Fruit fly (Drosophila melanogaster) whole organism, prepupa: ENCODE measurements around the gene CG42238.
A peak's percentile ranks its signal among the peaks of the same experiment; 100 is the strongest.

Experiments used
- CG11902 ChIP-seq: fragments of 200-800 bp; sonication (Bioruptor generic); optimal IDR thresholded peaks from 3 replicates; lab custom pipeline; 2016; ENCODE audit warnings: missing biosample characterization, missing genetic modification characterization
- CG3032 ChIP-seq: fragments of 200-800 bp; optimal IDR thresholded peaks from 2 replicates; lab custom pipeline; 2019; ENCODE audit warnings: missing biosample characterization, mild to moderate bottlenecking, missing genetic modification characterization, moderate library complexity
- CG6808 ChIP-seq: fragments of 200-800 bp; sonication (Bioruptor generic); optimal IDR thresholded peaks from 3 replicates; lab custom pipeline; 2017; ENCODE audit warnings: missing biosample characterization, missing genetic modification characterization, mild to moderate bottlenecking, moderate library complexity, missing genetic modification reagents
- CG6854 ChIP-seq: fragments of 200-800 bp; sonication (Bioruptor generic); optimal IDR thresholded peaks from 2 replicates; lab custom pipeline; 2017; ENCODE audit warnings: missing biosample characterization, mild to moderate bottlenecking, missing genetic modification characterization
- CG8632 ChIP-seq: fragments of 200-800 bp; sonication (Bioruptor generic); optimal IDR thresholded peaks from 3 replicates; lab custom pipeline; 2016; ENCODE audit warnings: missing biosample characterization, missing genetic modification characterization
- CG9139 ChIP-seq: fragments of 200-800 bp; sonication (Bioruptor generic); optimal IDR thresholded peaks from 3 replicates; lab custom pipeline; 2017; ENCODE audit warnings: missing biosample characterization, mild to moderate bottlenecking, missing genetic modification characterization
- Ets21C ChIP-seq: fragments of 200-800 bp; sonication (Bioruptor generic); optimal IDR thresholded peaks from 3 replicates; lab custom pipeline; 2016; ENCODE audit warnings: missing biosample characterization, missing genetic modification characterization
- Gug ChIP-seq: fragments of 200-800 bp; sonication (Bioruptor generic); IDR thresholded peaks from 2 replicates; pipeline ENCODE4 v1.3.6; 2022; ENCODE audit warnings: missing biosample characterization, missing genetic modification characterization
- Hr39 ChIP-seq: fragments of 200-800 bp; sonication (Bioruptor generic); optimal IDR thresholded peaks from 2 replicates; lab custom pipeline; 2016; ENCODE audit warnings: missing biosample characterization, missing genetic modification characterization
- OdsH ChIP-seq: fragments of 200-800 bp; sonication (Bioruptor generic); optimal IDR thresholded peaks from 3 replicates; lab custom pipeline; 2016; ENCODE audit warnings: missing biosample characterization, missing genetic modification characterization
- achi ChIP-seq: fragments of 200-800 bp; sonication (Bioruptor generic); optimal IDR thresholded peaks from 3 replicates; lab custom pipeline; 2016; ENCODE audit warnings: missing biosample characterization, missing genetic modification characterization
- esn ChIP-seq: fragments of 200-800 bp; sonication (Bioruptor generic); optimal IDR thresholded peaks from 2 replicates; lab custom pipeline; 2016; ENCODE audit warnings: missing biosample characterization, mild to moderate bottlenecking, missing genetic modification characterization, moderate library complexity
- fkh ChIP-seq: fragments of 200-800 bp; sonication (Bioruptor generic); optimal IDR thresholded peaks from 3 replicates; lab custom pipeline; 2017; ENCODE audit warnings: missing biosample characterization, mild to moderate bottlenecking, missing genetic modification characterization, moderate library complexity
- salr ChIP-seq, 2 experiments: fragments of 200-800 bp; sonication (Bioruptor generic); optimal IDR thresholded peaks; 3 replicates each; lab custom pipeline; 2016 to 2018; ENCODE audit warnings: missing biosample characterization in 2 of 2, missing genetic modification characterization in 2 of 2, mild to moderate bottlenecking in 1 of 2

DNA sequence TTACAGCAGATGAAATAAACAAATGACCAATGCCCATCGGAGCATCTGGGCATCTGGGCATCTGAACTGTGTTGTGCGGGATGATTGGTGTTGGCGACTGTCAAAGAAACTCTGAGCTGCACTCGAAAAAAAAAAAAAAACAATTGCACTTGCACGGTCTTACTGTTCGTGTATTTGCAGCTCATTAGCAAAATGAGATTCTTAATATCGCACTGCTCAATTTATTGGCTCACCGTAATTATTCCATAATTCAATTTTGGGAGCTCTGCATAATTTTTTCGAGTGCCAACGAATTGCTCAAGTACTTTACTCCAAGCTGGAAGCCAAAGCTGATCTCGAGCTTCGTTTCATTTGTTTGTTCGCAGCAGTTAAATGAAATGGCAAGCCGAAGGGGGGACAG is 64.5 kb downstream of the CG42238 start:
- peak; percentile 72 to 82 for TF ChIP-seq salr (GFP tag; optimal IDR thresholded peaks at IDR 0.05; lab: Kevin White, UChicago)
- TF ChIP-seq Ets21C (GFP tag; lab: Kevin White, UChicago), result peak; percentile 76
- TF ChIP-seq CG9139, result peak; percentile 77
- peak; percentile 83 for TF ChIP-seq CG6808
- TF ChIP-seq achi (GFP tag; lab: Kevin White, UChicago), result peak; percentile 82
- TF ChIP-seq fkh (GFP tag; lab: Kevin White, UChicago), result peak; percentile 48
- peak; percentile 78 for TF ChIP-seq CG11902
- TF ChIP-seq CG3032 (tag; lab: Kevin White, UChicago), result peak; percentile 83
- TF ChIP-seq Gug (GFP tag; lab: Robert Waterston, UW), result peak; percentile 76
- peak; percentile 80 for TF ChIP-seq esn (GFP tag; lab: Kevin White, UChicago)
- peak; percentile 85 for TF ChIP-seq OdsH
- TF ChIP-seq CG8632 (GFP tag; lab: Kevin White, UChicago), result peak; percentile 73
- peak; percentile 85 for TF ChIP-seq Hr39 (GFP tag; lab: Kevin White, UChicago)
- peak; percentile 23 for TF ChIP-seq CG6854 (GFP tag; lab: Kevin White, UChicago)
